Fruit fly (Drosophila melanogaster): ENCODE measurements around the gene CG12206.

dm6 chrX:3442543-3443207, 31.6 kb downstream of the CG12206 start:
- TF ChIP-seq CG8478 (optimal IDR thresholded peaks at IDR 0.05), result no peak
- no peak for TF ChIP-seq CTCF (optimal IDR thresholded peaks at IDR 0.05)
